Worm (Caenorhabditis elegans) whole organism, late embryonic: ENCODE measurements around the gene sdz-20.

Experiments
- C38D4.7 ChIP-seq: fragments of 200-800 bp; sonication (Bioruptor generic); optimal IDR thresholded peaks from 2 replicates; lab custom pipeline; 2018; ENCODE audit warnings: mild to moderate bottlenecking, missing genetic modification characterization, moderate library complexity, missing compliant biosample characterization
- K09A11.1 ChIP-seq: sonication (generic microtip); optimal IDR thresholded peaks from 2 replicates; lab custom pipeline; 2017; ENCODE audit warnings: antibody characterized with exemption, mild to moderate bottlenecking, missing genetic modification characterization, missing compliant biosample characterization; ENCODE audit not compliant: insufficient read depth
- T23F11.4 ChIP-seq: fragments of 200-800 bp; sonication (Bioruptor generic); optimal IDR thresholded peaks from 2 replicates; lab custom pipeline; 2018; ENCODE audit warnings: mild to moderate bottlenecking, missing genetic modification characterization, missing compliant biosample characterization
- Y22D7AL.16 ChIP-seq: sonication (generic microtip); optimal IDR thresholded peaks from 2 replicates; lab custom pipeline; 2016; ENCODE audit warnings: missing genetic modification characterization, missing compliant biosample characterization
- ahr-1 ChIP-seq: sonication (generic microtip); optimal IDR thresholded peaks from 2 replicates; lab custom pipeline; 2016; ENCODE audit warnings: missing genetic modification characterization, missing compliant biosample characterization
- ama-1 ChIP-seq: fragments of 150-350 bp; optimal IDR thresholded peaks from 2 replicates; lab custom pipeline; 2014
- ceh-18 ChIP-seq: sonication (generic microtip); optimal IDR thresholded peaks from 2 replicates; lab custom pipeline; 2016; ENCODE audit warnings: missing genetic modification characterization, missing compliant biosample characterization
- ceh-2 ChIP-seq: sonication (generic microtip); optimal IDR thresholded peaks from 2 replicates; lab custom pipeline; 2016; ENCODE audit warnings: missing genotype, missing genetic modification characterization, missing compliant biosample characterization
- ceh-31 ChIP-seq: sonication (generic microtip); optimal IDR thresholded peaks from 2 replicates; lab custom pipeline; 2016; ENCODE audit warnings: missing genetic modification characterization, missing compliant biosample characterization
- ceh-34 ChIP-seq: sonication (generic microtip); optimal IDR thresholded peaks from 2 replicates; lab custom pipeline; 2016; ENCODE audit warnings: mild to moderate bottlenecking, missing genetic modification characterization, missing compliant biosample characterization
- ceh-45 ChIP-seq: fragments of 200-800 bp; sonication (Bioruptor generic); IDR thresholded peaks from 2 replicates; pipeline ENCODE4 v1.3.6; 2022; ENCODE audit warnings: missing genetic modification reagents, missing genetic modification characterization, missing compliant biosample characterization
- che-1 ChIP-seq: sonication (generic microtip); optimal IDR thresholded peaks from 2 replicates; lab custom pipeline; 2016; ENCODE audit warnings: mild to moderate bottlenecking, missing genetic modification characterization, missing compliant biosample characterization
- dmd-4 ChIP-seq: sonication (generic microtip); optimal IDR thresholded peaks from 2 replicates; lab custom pipeline; 2016; ENCODE audit warnings: borderline replicate concordance, missing genetic modification characterization, missing compliant biosample characterization
- dve-1 ChIP-seq: sonication (generic microtip); optimal IDR thresholded peaks from 2 replicates; lab custom pipeline; 2017; ENCODE audit warnings: antibody characterized with exemption, mild to moderate bottlenecking, missing genetic modification characterization, missing compliant biosample characterization
- elt-2 ChIP-seq: sonication (generic microtip); optimal IDR thresholded peaks from 2 replicates; lab custom pipeline; 2016; ENCODE audit warnings: missing genetic modification reagents, missing genetic modification characterization, missing compliant biosample characterization
- fax-1 ChIP-seq: sonication (generic microtip); optimal IDR thresholded peaks from 2 replicates; lab custom pipeline; 2016; ENCODE audit warnings: missing genotype, missing genetic modification characterization, missing compliant biosample characterization
- fkh-6 ChIP-seq: sonication (generic microtip); optimal IDR thresholded peaks from 2 replicates; lab custom pipeline; 2016; ENCODE audit warnings: missing genetic modification characterization, missing compliant biosample characterization
- nfya-1 ChIP-seq: sonication (generic microtip); optimal IDR thresholded peaks from 2 replicates; lab custom pipeline; 2017; ENCODE audit warnings: missing genetic modification characterization, mild to moderate bottlenecking, missing compliant biosample characterization, antibody characterized with exemption, moderate library complexity
- nhr-11 ChIP-seq: fragments of 150-350 bp; optimal IDR thresholded peaks from 2 replicates; lab custom pipeline; 2014; ENCODE audit warnings: missing biosample characterization, missing genetic modification characterization
- nhr-232 ChIP-seq: sonication (generic microtip); optimal IDR thresholded peaks from 2 replicates; lab custom pipeline; 2016; ENCODE audit warnings: missing genetic modification characterization, missing compliant biosample characterization
- npax-4 ChIP-seq: sonication (generic microtip); optimal IDR thresholded peaks from 2 replicates; lab custom pipeline; 2016; ENCODE audit warnings: missing genetic modification characterization, missing compliant biosample characterization
- odd-2 ChIP-seq: sonication (generic microtip); optimal IDR thresholded peaks from 2 replicates; lab custom pipeline; 2017; ENCODE audit warnings: antibody characterized with exemption, mild to moderate bottlenecking, missing genetic modification characterization, missing compliant biosample characterization
- pag-3 ChIP-seq: sonication (generic microtip); optimal IDR thresholded peaks from 2 replicates; lab custom pipeline; 2016; ENCODE audit warnings: missing compliant biosample characterization, missing genetic modification characterization, borderline replicate concordance
- pax-1 ChIP-seq: fragments of 150-350 bp; optimal IDR thresholded peaks from 2 replicates; lab custom pipeline; 2014; ENCODE audit warnings: missing biosample characterization, missing genetic modification characterization
- pqm-1 ChIP-seq: sonication (generic microtip); optimal IDR thresholded peaks from 2 replicates; lab custom pipeline; 2016; ENCODE audit warnings: missing genetic modification characterization, missing compliant biosample characterization
- ref-2 ChIP-seq: sonication (generic microtip); optimal IDR thresholded peaks from 2 replicates; lab custom pipeline; 2016; ENCODE audit warnings: missing genetic modification characterization, missing compliant biosample characterization
- sdc-2 ChIP-seq: sonication (generic microtip); optimal IDR thresholded peaks from 2 replicates; lab custom pipeline; 2016; ENCODE audit warnings: missing genotype, missing genetic modification characterization, missing compliant biosample characterization
- sox-2 ChIP-seq: fragments of 200-800 bp; sonication (Bioruptor generic); IDR thresholded peaks from 2 replicates; pipeline ENCODE4 v1.3.6; 2022; ENCODE audit warnings: missing genetic modification reagents, missing genetic modification characterization, missing compliant biosample characterization
- syd-9 ChIP-seq: sonication (generic microtip); optimal IDR thresholded peaks from 2 replicates; lab custom pipeline; 2016; ENCODE audit warnings: mild to moderate bottlenecking, missing genetic modification characterization, moderate library complexity, missing compliant biosample characterization
- tbx-2 ChIP-seq: sonication (generic microtip); optimal IDR thresholded peaks from 2 replicates; lab custom pipeline; 2016; ENCODE audit warnings: missing genetic modification characterization, missing compliant biosample characterization
- unc-42 ChIP-seq: sonication (generic microtip); optimal IDR thresholded peaks from 2 replicates; lab custom pipeline; 2016; ENCODE audit warnings: missing genotype, missing genetic modification characterization, missing compliant biosample characterization

Gene sdz-20

DNA sequence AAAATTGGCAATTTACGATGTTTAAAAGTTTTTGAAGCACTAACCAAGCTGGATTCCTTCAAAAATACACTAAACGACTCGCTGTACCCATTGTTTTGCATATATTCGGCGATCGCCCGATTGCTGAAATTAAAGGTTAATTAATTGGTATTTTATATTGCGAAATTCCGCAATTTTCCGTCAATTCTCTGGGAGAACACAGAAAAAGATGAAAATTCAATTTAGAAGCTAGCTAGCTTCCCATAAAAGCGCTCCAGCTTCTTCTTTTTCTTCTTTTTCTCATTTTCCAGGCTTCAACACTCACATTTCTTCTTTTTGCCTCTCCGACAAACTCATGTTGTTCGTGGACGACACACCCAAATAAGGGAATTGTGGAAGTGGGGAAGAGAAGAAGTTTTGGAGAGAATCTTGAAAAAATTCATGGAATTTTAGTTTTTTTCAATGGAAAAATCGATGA, 42.5 kb downstream of the sdz-20 start, which contains the start of gene lis-1:
lis-1 (minus strand) TSS at position 407 of the 457 bp plus-strand sequence.
- TF ChIP-seq sox-2 (GFP tag; lab: Robert Waterston, UW) (no peak), pax-1 (tag; lab: Kevin White, UChicago) (no peak), pqm-1 (tag; lab: Kevin White, UChicago) (no peak), Y22D7AL.16 (tag; lab: Kevin White, UChicago) (no peak), ceh-31 (tag; lab: Kevin White, UChicago) (peak; percentile 12), unc-42 (peak; percentile 83)

DNA sequence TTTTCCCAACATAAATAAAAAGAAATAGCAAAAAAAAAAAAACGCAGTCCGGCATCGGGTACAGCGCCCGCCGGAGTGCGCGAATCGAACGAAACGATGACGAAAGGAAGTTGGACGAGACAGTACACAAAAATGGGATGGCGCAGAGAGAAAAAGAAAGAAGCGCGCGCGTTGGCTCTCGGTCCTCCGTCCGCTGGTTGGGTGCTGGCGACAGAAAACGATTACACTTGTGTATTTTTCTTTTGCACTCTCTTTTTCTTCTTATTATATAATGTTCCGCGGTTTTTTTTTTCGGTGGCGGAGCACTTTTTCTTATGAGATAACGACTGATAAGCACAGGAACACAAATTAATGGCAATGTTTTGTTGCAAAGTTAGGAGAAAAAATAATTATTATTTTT, 43.4 kb downstream of the sdz-20 start:
- TF ChIP-seq pag-3 (tag; lab: Kevin White, UChicago): no peak
- TF ChIP-seq fax-1 (tag; lab: Kevin White, UChicago): no peak
- no peak for TF ChIP-seq ceh-34
- peak; percentile 83 for TF ChIP-seq nfya-1
- TF ChIP-seq ceh-31 (tag; lab: Kevin White, UChicago): peak; percentile 15
- peak; percentile 25 for TF ChIP-seq elt-2 (tag; lab: Kevin White, UChicago)
- no peak for TF ChIP-seq syd-9 (tag; lab: Kevin White, UChicago)
- TF ChIP-seq unc-42: peak; percentile 9

DNA sequence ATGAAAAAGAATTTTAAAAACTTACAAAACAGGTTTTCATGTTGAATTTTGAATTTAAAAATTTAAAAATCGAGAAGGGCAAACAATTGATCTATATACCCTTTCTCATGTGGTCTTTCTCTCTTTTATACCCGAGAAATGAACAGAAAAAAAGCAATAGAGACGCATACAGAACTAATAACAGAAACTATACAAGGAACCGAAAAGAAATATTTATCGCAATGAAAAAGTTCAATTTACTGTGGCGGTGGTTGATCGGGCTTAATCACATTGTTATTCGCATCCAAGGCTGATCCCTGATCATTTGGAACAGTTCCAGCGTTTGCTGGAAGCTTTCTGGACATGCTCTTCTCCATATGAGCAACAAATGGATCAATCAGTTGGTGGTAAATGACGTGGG, 44.4 kb downstream of the sdz-20 start, which contains the start of gene T03F6.10:
T03F6.10 (minus strand) TSS at position 101 of the 400 bp plus-strand sequence.
- TF ChIP-seq nhr-11 (tag; lab: Kevin White, UChicago) (no peak), che-1 (tag; lab: Kevin White, UChicago) (no peak), pag-3 (tag; lab: Kevin White, UChicago) (no peak), ahr-1 (tag; lab: Kevin White, UChicago) (no peak)

DNA sequence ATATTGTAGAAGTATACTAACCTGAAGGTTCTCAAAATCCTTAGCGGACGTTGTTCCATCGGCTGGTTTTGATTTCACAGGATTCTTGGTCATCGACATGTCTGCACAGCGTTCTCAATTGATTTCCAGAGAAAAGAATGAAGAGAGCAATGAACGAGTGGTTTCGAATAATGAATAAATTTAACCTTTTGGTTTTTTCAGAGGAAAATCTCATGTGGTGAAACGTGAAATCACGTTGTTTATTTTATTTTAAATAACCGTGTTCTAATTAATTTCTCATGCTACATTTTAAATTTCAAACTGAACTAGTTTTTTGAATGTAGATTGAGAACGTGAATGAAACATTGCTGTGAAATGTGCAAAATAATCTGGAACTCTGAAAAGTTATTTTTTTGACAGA, 46.3 kb downstream of the sdz-20 start, which contains the start of gene T03F6.6:
T03F6.6 (minus strand) TSS at position 101 of the 400 bp plus-strand sequence.
- no peak for TF ChIP-seq C38D4.7 (GFP tag; lab: Kevin White, UChicago)

DNA sequence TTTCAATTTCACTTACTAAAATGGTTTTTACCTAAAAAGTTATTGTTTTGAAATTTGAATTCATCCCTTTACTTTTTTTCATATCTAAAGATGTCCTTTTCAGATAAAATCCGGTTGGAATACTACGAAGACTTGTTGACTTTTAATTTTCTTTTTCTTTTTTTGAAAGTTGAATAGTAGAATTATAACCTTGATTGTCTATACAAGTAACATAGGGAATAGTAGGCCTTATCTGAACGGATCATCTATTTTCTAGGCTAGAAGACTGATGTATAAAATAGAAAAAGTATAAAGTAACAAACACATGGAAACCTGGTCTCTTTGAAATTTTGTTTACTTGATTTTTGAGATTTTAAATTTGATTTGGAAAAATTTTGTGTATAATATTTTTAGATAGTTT, 47.0 kb downstream of the sdz-20 start:
- no peak for TF ChIP-seq npax-4
- no peak for TF ChIP-seq ceh-18 (tag; lab: Kevin White, UChicago)
- TF ChIP-seq K09A11.1 (tag; lab: Kevin White, UChicago): no peak
- TF ChIP-seq fkh-6 (tag; lab: Kevin White, UChicago): no peak
- no peak for TF ChIP-seq ama-1 (lab: Kevin White, UChicago)
- no peak for TF ChIP-seq nhr-232 (tag; lab: Kevin White, UChicago)
- TF ChIP-seq T23F11.4 (GFP tag; lab: Kevin White, UChicago): no peak
- no peak for TF ChIP-seq dve-1 (tag; lab: Kevin White, UChicago)
- no peak for TF ChIP-seq tbx-2
- TF ChIP-seq C38D4.7 (GFP tag; lab: Kevin White, UChicago): no peak
- TF ChIP-seq ahr-1 (tag; lab: Kevin White, UChicago): no peak
- TF ChIP-seq dmd-4: no peak
- TF ChIP-seq ceh-34: no peak
- no peak for TF ChIP-seq odd-2
- TF ChIP-seq sdc-2: no peak
- TF ChIP-seq ceh-45 (GFP tag; lab: Robert Waterston, UW): no peak
- no peak for TF ChIP-seq ceh-31 (tag; lab: Kevin White, UChicago)

DNA sequence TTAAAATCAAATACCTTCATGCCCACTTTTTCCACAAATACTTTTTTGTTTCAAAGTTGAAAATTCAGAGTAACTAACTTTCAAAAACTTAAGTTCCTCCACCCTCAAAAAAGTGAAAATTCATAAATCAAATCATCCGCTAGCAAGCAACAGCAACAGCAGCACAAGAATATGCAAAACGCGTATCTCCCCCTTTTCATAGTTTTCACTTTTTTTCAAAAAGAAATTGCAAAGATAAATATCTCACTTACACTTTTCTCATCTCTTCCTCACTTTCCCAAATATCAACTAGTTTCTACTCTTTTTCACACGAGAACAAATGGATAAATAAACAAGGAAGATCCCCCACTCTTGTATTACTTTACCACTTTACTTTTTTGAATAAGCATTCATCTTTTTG, 47.8 kb downstream of the sdz-20 start:
- no peak for TF ChIP-seq ref-2 (tag; lab: Kevin White, UChicago)
- TF ChIP-seq unc-42: peak; percentile 26

DNA sequence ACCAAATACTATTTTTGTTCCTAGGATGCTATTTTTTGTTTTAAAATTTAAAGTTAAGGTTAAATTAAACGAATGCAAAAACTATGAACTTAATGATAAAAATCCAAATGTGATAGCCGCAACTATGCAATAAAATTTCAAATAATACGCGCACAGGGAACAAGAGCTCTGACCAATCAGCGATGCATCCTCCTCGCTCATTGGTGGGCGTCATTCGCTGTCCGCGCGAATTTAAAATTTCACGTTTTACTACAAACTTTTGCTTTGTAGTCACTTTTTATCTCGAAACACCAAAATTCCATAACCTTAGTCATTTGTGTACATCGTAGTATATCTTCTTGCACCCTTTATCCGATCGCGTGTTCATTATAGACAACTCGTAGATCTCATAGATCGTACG, 49.3 kb downstream of the sdz-20 start:
- TF ChIP-seq nfya-1 (peak; percentile 58), ceh-2 (tag; lab: Kevin White, UChicago) (no peak)
